Worm (Caenorhabditis elegans): ENCODE data around the gene C34D10.1.

C34D10.1 gene

DNA sequence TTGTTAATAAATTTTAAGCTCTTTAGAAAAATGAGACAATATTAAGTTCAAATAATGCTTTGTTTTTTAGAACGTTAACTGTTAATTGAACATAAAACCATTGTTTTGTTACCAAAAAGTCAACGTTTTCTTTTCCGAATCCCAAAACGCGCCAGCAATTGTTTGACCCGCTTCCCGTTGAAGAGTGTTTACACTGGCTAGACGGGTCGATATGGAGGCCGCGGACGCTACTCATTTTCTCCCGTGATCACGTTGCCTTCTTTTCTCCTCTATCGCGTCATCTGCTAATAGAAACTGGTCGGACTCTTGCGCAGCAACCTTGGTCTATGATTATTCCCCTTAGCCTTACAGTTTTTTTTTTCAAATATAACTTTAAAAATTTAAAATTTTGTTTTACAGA is at the start of gene C34D10.1:
Gene C34D10.1, plus strand, starts transcription at position 400 of the 400 bp plus-strand sequence.
- TF ChIP-seq blmp-1 (tag; optimal IDR thresholded peaks at IDR 0.05; ENCODE audit: insufficient read depth) (peak; percentile 65), fos-1 (tag; optimal IDR thresholded peaks at IDR 0.05) (peak; percentile 63), nhr-21 (tag; optimal IDR thresholded peaks at IDR 0.05) (peak; percentile 57), mbf-1 (tag; optimal IDR thresholded peaks at IDR 0.05) (no peak), lin-13 (GFP tag; optimal IDR thresholded peaks at IDR 0.05) (peak; percentile 67), nhr-129 (tag; optimal IDR thresholded peaks at IDR 0.05) (peak; percentile 83), unc-55 (GFP tag; optimal IDR thresholded peaks at IDR 0.05) (no peak), Y55F3AM.14 (GFP tag; optimal IDR thresholded peaks at IDR 0.05) (no peak), nhr-77 (tag; optimal IDR thresholded peaks at IDR 0.05) (no peak), F13H6.1 (tag; optimal IDR thresholded peaks at IDR 0.05) (peak; percentile 61), skn-1 (tag; optimal IDR thresholded peaks at IDR 0.05) (no peak), aly-2 (tag; optimal IDR thresholded peaks at IDR 0.05) (no peak), sma-9 (GFP tag; optimal IDR thresholded peaks at IDR 0.05) (peak; percentile 69), sma-9 (tag; optimal IDR thresholded peaks at IDR 0.05) (no peak), gmeb-1 (tag; optimal IDR thresholded peaks at IDR 0.05) (peak; percentile 56), sem-4 (tag; optimal IDR thresholded peaks at IDR 0.05) (peak; percentile 86), nhr-25 (tag; optimal IDR thresholded peaks at IDR 0.05) (peak; percentile 82), nhr-237 (tag; optimal IDR thresholded peaks at IDR 0.05) (no peak), lin-39 (tag; optimal IDR thresholded peaks at IDR 0.05) (no peak), egl-27 (tag; optimal IDR thresholded peaks at IDR 0.05) (peak; percentile 28), nhr-6 (tag; optimal IDR thresholded peaks at IDR 0.05) (peak; percentile 21), ceh-16 (tag; optimal IDR thresholded peaks at IDR 0.05) (no peak), dmd-4 (tag; optimal IDR thresholded peaks at IDR 0.05) (no peak), ama-1 (optimal IDR thresholded peaks at IDR 0.05) (peak; percentile 22), snpc-4 (tag; optimal IDR thresholded peaks at IDR 0.05) (peak; percentile 14), peb-1 (tag; optimal IDR thresholded peaks at IDR 0.05) (no peak), nhr-23 (tag; optimal IDR thresholded peaks at IDR 0.05) (no peak), nhr-12 (tag; optimal IDR thresholded peaks at IDR 0.05) (no peak), crh-2 (tag; optimal IDR thresholded peaks at IDR 0.05) (peak; percentile 73), mdl-1 (tag; optimal IDR thresholded peaks at IDR 0.05) (peak in 1 of 2 experiments; percentile 2), lsy-2 (tag; optimal IDR thresholded peaks at IDR 0.05) (peak in 1 of 2 experiments; percentile 77), elt-1 (tag; optimal IDR thresholded peaks at IDR 0.05) (no peak), lin-11 (tag; optimal IDR thresholded peaks at IDR 0.05) (peak; percentile 73), C34F6.9 (tag; optimal IDR thresholded peaks at IDR 0.05) (peak; percentile 58), ztf-4 (tag; optimal IDR thresholded peaks at IDR 0.05) (peak; percentile 77), sma-3 (GFP tag; optimal IDR thresholded peaks at IDR 0.05) (peak; percentile 76)

DNA sequence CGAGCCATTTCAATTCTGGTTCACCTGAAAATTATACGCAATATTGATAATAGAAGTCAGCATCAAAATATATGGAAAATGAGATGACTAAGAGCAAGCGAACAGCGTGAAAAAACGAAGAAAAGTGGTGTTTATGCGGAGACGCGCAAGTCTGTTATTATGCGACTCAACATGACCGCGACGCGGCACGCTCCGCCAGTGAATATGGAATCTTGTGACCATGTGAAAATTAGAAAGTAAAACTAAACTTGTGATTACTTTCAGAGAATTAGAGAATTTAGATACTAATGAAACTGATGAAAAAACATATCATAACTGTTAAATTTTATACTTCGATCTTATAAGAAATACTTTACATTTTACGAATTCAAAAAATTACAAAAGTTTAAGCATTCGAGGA is 47.2 kb upstream of the C34D10.1 start, which contains the start of gene his-71:
Gene his-71, minus strand, starts transcription at position 24 of the 400 bp plus-strand sequence.
- TF ChIP-seq aly-2 (tag; optimal IDR thresholded peaks at IDR 0.05) (no peak), nhr-77 (tag; optimal IDR thresholded peaks at IDR 0.05) (no peak), nhr-23 (tag; optimal IDR thresholded peaks at IDR 0.05) (no peak), lin-39 (tag; optimal IDR thresholded peaks at IDR 0.05) (no peak), Y55F3AM.14 (GFP tag; optimal IDR thresholded peaks at IDR 0.05) (no peak), unc-62 (GFP tag; optimal IDR thresholded peaks at IDR 0.05) (no peak), egl-27 (tag; optimal IDR thresholded peaks at IDR 0.05) (no peak), C34F6.9 (tag; optimal IDR thresholded peaks at IDR 0.05) (peak; percentile 17)

DNA sequence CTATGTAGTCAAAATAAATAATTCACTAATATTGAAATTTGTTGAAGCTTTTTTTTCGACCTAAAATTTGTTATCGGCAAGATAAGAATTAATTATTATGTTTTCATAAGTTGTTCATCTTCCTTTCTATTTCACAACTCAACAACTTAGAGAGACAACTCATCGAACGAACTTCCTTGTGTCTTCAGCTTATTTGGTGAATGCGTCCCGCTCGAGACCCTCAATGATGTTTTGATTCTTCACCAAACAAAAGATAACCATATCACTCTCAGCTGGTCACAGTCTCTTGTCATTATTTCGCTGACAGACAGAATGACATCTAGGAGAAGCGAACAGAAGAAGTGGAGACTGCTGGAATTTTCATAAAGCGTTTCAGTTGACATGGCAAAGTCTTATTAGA is 44.5 kb upstream of the C34D10.1 start:
- peak; percentile 29 for TF ChIP-seq sma-3 (GFP tag; optimal IDR thresholded peaks at IDR 0.05)
- no peak for TF ChIP-seq fos-1 (tag; optimal IDR thresholded peaks at IDR 0.05)

DNA sequence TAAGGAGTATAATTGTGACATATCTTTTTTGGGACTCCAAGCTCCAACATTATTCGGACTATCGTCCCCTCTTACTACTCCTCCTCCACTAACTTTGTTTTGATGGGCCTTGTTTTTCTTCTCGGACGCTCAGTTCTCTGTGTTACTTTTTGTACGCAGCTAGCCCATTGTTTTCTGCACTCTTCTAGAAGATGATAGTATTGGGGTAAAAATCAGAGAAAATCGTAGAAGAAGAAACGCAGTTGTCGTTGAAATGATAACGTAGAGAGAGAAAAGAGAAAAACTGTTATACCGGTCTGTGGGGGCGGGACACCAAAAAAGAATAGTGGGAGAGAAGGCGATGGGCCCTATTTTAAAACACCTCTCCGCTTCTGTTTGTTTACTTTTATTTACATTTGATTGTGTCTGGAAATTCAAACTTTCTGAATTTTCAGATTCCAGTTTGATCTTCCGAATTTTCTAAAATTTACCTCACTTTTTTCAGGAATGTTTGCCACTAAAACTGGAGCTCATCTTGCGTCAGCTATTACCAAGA is 43.7 kb upstream of the C34D10.1 start, which contains the start of gene F45E1.4:
Gene F45E1.4, plus strand, starts transcription at position 485 of the 535 bp plus-strand sequence.
- TF ChIP-seq sma-9 (GFP tag; optimal IDR thresholded peaks at IDR 0.05): peak; percentile 58
- TF ChIP-seq sma-9 (tag; optimal IDR thresholded peaks at IDR 0.05): no peak
- peak; percentile 22 for TF ChIP-seq nhr-25 (tag; optimal IDR thresholded peaks at IDR 0.05)
- peak; percentile 11 for TF ChIP-seq crh-2 (tag; optimal IDR thresholded peaks at IDR 0.05)
- TF ChIP-seq lin-11 (tag; optimal IDR thresholded peaks at IDR 0.05): no peak
- peak; percentile 36 for TF ChIP-seq sma-3 (GFP tag; optimal IDR thresholded peaks at IDR 0.05)
